Worm (Caenorhabditis elegans) whole organism, L3 larva: ENCODE results near the gene sdc-2.

ENCODE experiments used
- elt-3 ChIP-seq, 3 experiments: fragments of 150-350 bp in 1 of 3; sonication (generic microtip) in 2 of 3; optimal IDR thresholded peaks; 2 replicates in 2 of 3; 4 replicates in 1 of 3; lab custom pipeline; 2014 to 2017; ENCODE audit warnings: missing biosample characterization in 3 of 3, missing genetic modification characterization in 3 of 3
- lsy-12 ChIP-seq: sonication (generic microtip); optimal IDR thresholded peaks from 2 replicates; lab custom pipeline; 2016; ENCODE audit warnings: mild to moderate bottlenecking, missing genetic modification characterization, missing compliant biosample characterization
- nhr-25 ChIP-seq: sonication (generic microtip); optimal IDR thresholded peaks from 2 replicates; lab custom pipeline; 2017; ENCODE audit warnings: missing biosample characterization, missing genetic modification characterization
- nhr-76 ChIP-seq: fragments of 150-350 bp; sonication (generic microtip); optimal IDR thresholded peaks from 5 replicates; lab custom pipeline; 2014; ENCODE audit warnings: missing biosample characterization, missing genetic modification characterization
- unc-39 ChIP-seq: sonication (generic microtip); optimal IDR thresholded peaks from 4 replicates; lab custom pipeline; 2017; ENCODE audit warnings: missing biosample characterization, missing genetic modification characterization

ce11 chrX:11501967-11502366 lies 20.5 kb upstream of the sdc-2 start, which contains the start of gene F29G6.1:
- TF ChIP-seq unc-39 (no peak), nhr-76 (tag; lab: Kevin White, UChicago) (no peak), nhr-25 (peak; percentile 21), elt-3 (tag; optimal IDR thresholded peaks at IDR 0.05; lab: Kevin White, UChicago) (no peak), lsy-12 (tag; lab: Kevin White, UChicago) (no peak)
